Worm (Caenorhabditis elegans): Measurements from ENCODE around the gene ltd-1.
A peak's percentile ranks its signal among the peaks of the same experiment; 100 is the strongest.

Gene ltd-1

DNA sequence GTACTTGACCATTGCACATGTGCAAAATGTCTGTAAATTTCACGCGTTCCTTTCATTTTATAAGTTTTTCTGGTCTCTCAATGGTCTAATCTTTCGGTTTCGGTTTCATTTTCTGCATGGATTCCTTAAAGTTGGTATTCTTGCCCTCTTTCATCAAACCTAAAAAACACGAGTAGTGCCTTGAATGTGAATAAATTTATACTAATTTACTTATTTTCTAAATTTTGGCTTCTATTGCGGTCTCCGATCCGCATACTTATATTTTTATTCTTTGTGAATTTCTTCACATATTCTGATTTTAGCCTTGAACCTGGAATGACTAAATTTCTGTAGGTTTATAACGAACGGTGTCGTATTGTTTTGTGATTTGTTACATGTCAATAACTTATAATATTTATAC is 26.6 kb downstream of the ltd-1 start, which contains the start of gene pdha-1:
TSS of gene pdha-1 (plus strand) at position 301 of the 400 bp plus-strand sequence.
- TF ChIP-seq ceh-8 (GFP tag; optimal IDR thresholded peaks at IDR 0.05) = no peak

- TF ChIP-seq lin-15B (tag; optimal IDR thresholded peaks at IDR 0.05) = peak; percentile 90
- TF ChIP-seq swsn-7 (tag; optimal IDR thresholded peaks at IDR 0.05) = peak; percentile 55
- TF ChIP-seq aly-2 (tag; optimal IDR thresholded peaks at IDR 0.05) = no peak
- no peak for TF ChIP-seq lin-39 (tag; optimal IDR thresholded peaks at IDR 0.05)
- TF ChIP-seq hlh-17 (GFP tag; optimal IDR thresholded peaks at IDR 0.05; ENCODE audit: borderline replicate concordance) = no peak
- TF ChIP-seq C04F5.9 (tag; optimal IDR thresholded peaks at IDR 0.05) = peak; percentile 11
- TF ChIP-seq vab-15 (tag; optimal IDR thresholded peaks at IDR 0.05) = peak; percentile 77
- peak; percentile 5 for TF ChIP-seq zag-1 (tag; optimal IDR thresholded peaks at IDR 0.05)
- no peak for TF ChIP-seq ets-5 (GFP tag; IDR thresholded peaks at IDR 0.05)
- no peak for TF ChIP-seq nhr-84 (tag; optimal IDR thresholded peaks at IDR 0.05)
- peak; percentile 54 for TF ChIP-seq xbp-1 (tag; optimal IDR thresholded peaks at IDR 0.05)
- peak; percentile 74 for TF ChIP-seq nhr-71 (tag; optimal IDR thresholded peaks at IDR 0.05)
- peak; percentile 17 for TF ChIP-seq fos-1 (tag; optimal IDR thresholded peaks at IDR 0.05)
- peak; percentile 50 for TF ChIP-seq jun-1 (tag; optimal IDR thresholded peaks at IDR 0.05)
- TF ChIP-seq aha-1 (tag; optimal IDR thresholded peaks at IDR 0.05) = no peak
- TF ChIP-seq nhr-19 (GFP tag; conservative IDR thresholded peaks at IDR 0.05) = peak; percentile 44
- TF ChIP-seq irx-1 (tag; optimal IDR thresholded peaks at IDR 0.05) = no peak
- no peak for TF ChIP-seq ceh-63 (GFP tag; optimal IDR thresholded peaks at IDR 0.05)
- TF ChIP-seq lin-14 (GFP tag; optimal IDR thresholded peaks at IDR 0.05) = peak; percentile 80
- TF ChIP-seq dpl-1 (GFP tag; optimal IDR thresholded peaks at IDR 0.05) = peak; percentile 61 to 75 (median 66)
- TF ChIP-seq mab-9 (GFP tag; IDR thresholded peaks at IDR 0.05) = no peak
- TF ChIP-seq nhr-85 (tag) = peak; percentile 60
- TF ChIP-seq efl-1 (optimal IDR thresholded peaks at IDR 0.05) = peak; percentile 77 to 81
- TF ChIP-seq efl-1 (GFP tag; optimal IDR thresholded peaks at IDR 0.05 in 1 of 2) = peak; percentile 70 to 96
- TF ChIP-seq sox-4 (tag; optimal IDR thresholded peaks at IDR 0.05) = no peak
- TF ChIP-seq ceh-88 (GFP tag; IDR thresholded peaks at IDR 0.05) = no peak
- TF ChIP-seq unc-30 (tag; optimal IDR thresholded peaks at IDR 0.05) = no peak
- TF ChIP-seq efl-3 (GFP tag; optimal IDR thresholded peaks at IDR 0.05) = no peak
- TF ChIP-seq lin-13 (GFP tag; optimal IDR thresholded peaks at IDR 0.05) = peak; percentile 53
- TF ChIP-seq unc-130 (tag; optimal IDR thresholded peaks at IDR 0.05) = peak; percentile 16
- peak; percentile 70 for TF ChIP-seq fkh-8 (tag; optimal IDR thresholded peaks at IDR 0.05)
- no peak for TF ChIP-seq snpc-4 (tag; optimal IDR thresholded peaks at IDR 0.05)
- no peak for TF ChIP-seq ztf-4 (tag; optimal IDR thresholded peaks at IDR 0.05)
- TF ChIP-seq ces-1 (GFP tag; optimal IDR thresholded peaks at IDR 0.05) = no peak
- TF ChIP-seq nhr-237 (tag; optimal IDR thresholded peaks at IDR 0.05) = peak; percentile 4
- TF ChIP-seq ceh-90 (tag; optimal IDR thresholded peaks at IDR 0.05) = no peak
- TF ChIP-seq nhr-28 (tag; optimal IDR thresholded peaks at IDR 0.05) = no peak
- peak; percentile 23 for TF ChIP-seq tlp-1 (tag; optimal IDR thresholded peaks at IDR 0.05)
- TF ChIP-seq mep-1 (tag; optimal IDR thresholded peaks at IDR 0.05) = peak; percentile 70
- peak; percentile 60 for TF ChIP-seq nhr-90 (tag; optimal IDR thresholded peaks at IDR 0.05; ENCODE audit: poor library complexity)
- TF ChIP-seq lir-3 (tag; optimal IDR thresholded peaks at IDR 0.05; ENCODE audit: poor library complexity) = peak; percentile 68
- peak; percentile 66 for TF ChIP-seq F16B12.6 (tag; optimal IDR thresholded peaks at IDR 0.05)
- TF ChIP-seq fkh-4 (tag; optimal IDR thresholded peaks at IDR 0.05; ENCODE audit: borderline replicate concordance) = no peak
- peak; percentile 65 for TF ChIP-seq snu-23 (GFP tag; optimal IDR thresholded peaks at IDR 0.05)
- no peak for TF ChIP-seq mef-2 (tag; optimal IDR thresholded peaks at IDR 0.05)
- TF ChIP-seq nhr-12 (tag; optimal IDR thresholded peaks at IDR 0.05) = no peak
- TF ChIP-seq ceh-8 (GFP tag; optimal IDR thresholded peaks at IDR 0.05) = no peak
- no peak for TF ChIP-seq elt-3 (tag; optimal IDR thresholded peaks at IDR 0.05)
- peak; percentile 53 for TF ChIP-seq elt-2 (tag; optimal IDR thresholded peaks at IDR 0.05)
- TF ChIP-seq nhr-77 (tag; optimal IDR thresholded peaks at IDR 0.05) = peak; percentile 67
- no peak for TF ChIP-seq hlh-4 (tag; optimal IDR thresholded peaks at IDR 0.05)
- no peak for TF ChIP-seq nhr-11 (tag; optimal IDR thresholded peaks at IDR 0.05)
Measured at ce11 chrII:8062334-8062791, 30.2 kb downstream of the ltd-1 start, which contains the start of gene ufd-2. Gene ufd-2 (plus strand): TSS chrII:8062741.

Measured in whole organism, L1 larva.